Worm (Caenorhabditis elegans) whole organism, young adult: ENCODE results near the gene glb-6.

Source experiments
- Y95B8A.8 ChIP-seq: fragments of 200-800 bp; sonication (Bioruptor generic); IDR thresholded peaks from 2 replicates; pipeline ENCODE4 v1.3.6; 2022; ENCODE audit warnings: missing genetic modification reagents, missing genetic modification characterization, missing compliant biosample characterization
- akir-1 ChIP-seq: fragments of 200-800 bp; sonication (Bioruptor generic); optimal IDR thresholded peaks from 2 replicates; lab custom pipeline; 2018; ENCODE audit warnings: mild to moderate bottlenecking, missing genetic modification characterization, moderate library complexity, missing compliant biosample characterization
- ets-4 ChIP-seq: fragments of 200-800 bp; sonication (Bioruptor generic); optimal IDR thresholded peaks from 2 replicates; lab custom pipeline; 2018; ENCODE audit warnings: mild to moderate bottlenecking, missing genetic modification characterization, missing compliant biosample characterization
- hsf-1 ChIP-seq: fragments of 200-800 bp; sonication (Bioruptor generic); IDR thresholded peaks from 2 replicates; pipeline ENCODE4 v1.3.6; 2022; ENCODE audit warnings: missing genetic modification reagents, missing genetic modification characterization, missing compliant biosample characterization
- madf-10 ChIP-seq: sonication (generic microtip); optimal IDR thresholded peaks from 2 replicates; lab custom pipeline; 2016; ENCODE audit warnings: mild to moderate bottlenecking, missing genetic modification characterization, missing compliant biosample characterization
- nhr-27 ChIP-seq: fragments of 200-800 bp; sonication (Bioruptor generic); optimal IDR thresholded peaks from 2 replicates; lab custom pipeline; 2018; ENCODE audit warnings: mild to moderate bottlenecking, missing genetic modification characterization, moderate library complexity, missing compliant biosample characterization
- snpc-1.3 ChIP-seq: sonication (generic microtip); optimal IDR thresholded peaks from 2 replicates; lab custom pipeline; 2017; ENCODE audit warnings: missing genetic modification characterization, mild to moderate bottlenecking, missing compliant biosample characterization, antibody characterized with exemption, moderate library complexity, missing genotype, missing genetic modification reagents; ENCODE audit not compliant: insufficient read depth
- unc-62 ChIP-seq: fragments of 150-350 bp; optimal IDR thresholded peaks from 2 replicates; lab custom pipeline; 2014; ENCODE audit warnings: missing biosample characterization, missing genetic modification reagents, missing genetic modification characterization
- xnd-1 ChIP-seq: sonication (generic microtip); optimal IDR thresholded peaks from 2 replicates; lab custom pipeline; 2016; ENCODE audit warnings: missing genotype, missing genetic modification reagents, missing genetic modification characterization, missing compliant biosample characterization

The glb-6 gene

ce11 chrV:5521735-5522241 lies 48.5 kb downstream of the glb-6 start, which contains the start of gene hir-1:
Gene hir-1, plus strand, starts transcription at chrV:5522139.
- TF ChIP-seq akir-1 (GFP tag; lab: Kevin White, UChicago) (no peak), hsf-1 (GFP tag; lab: Robert Waterston, UW) (no peak), ets-4 (GFP tag; lab: Kevin White, UChicago) (no peak), xnd-1 (tag; lab: Kevin White, UChicago) (no peak), snpc-1.3 (no peak), madf-10 (tag; lab: Kevin White, UChicago) (no peak), unc-62 (GFP tag; lab: Kevin White, UChicago) (no peak), Y95B8A.8 (no peak), nhr-27 (no peak)
- TF ChIP-seq, all 124 proteins: peak for 0
